4 worm cellular contexts compared by ENCODE assay signal in genomic region chrV:19058086-19058485, ce11.
TF ChIP-seq lines count a peak whose summit lies in the region.

No protein-coding gene starts in this region.

TF ChIP-seq in whole organism, L4 larva, 104 proteins besides CTCF, POLR2A, EP300 and RAD21:
- no peak for TF ChIP-seq hlh-11 (tag; optimal IDR thresholded peaks at IDR 0.05; lab: Kevin White, UChicago)
- TF ChIP-seq aha-1 (tag; lab: Kevin White, UChicago), result peak; percentile 14

TF ChIP-seq in whole organism, late embryonic, 69 proteins besides CTCF, POLR2A, EP300 and RAD21:
- TF ChIP-seq unc-42 (tag; optimal IDR thresholded peaks at IDR 0.05; lab: Kevin White, UChicago) (peak; percentile 7), nhr-11 (tag; optimal IDR thresholded peaks at IDR 0.05; lab: Kevin White, UChicago) (no peak), ceh-45 (GFP tag; IDR thresholded peaks at IDR 0.05; lab: Robert Waterston, UW) (no peak)

TF ChIP-seq in whole organism, mixed stage, embryonic, 35 proteins besides CTCF, POLR2A, EP300 and RAD21:
- TF ChIP-seq lin-32 (GFP tag; optimal IDR thresholded peaks at IDR 0.05; lab: Kevin White, UChicago), result no peak
- peak; percentile 40 for TF ChIP-seq ces-1 (GFP tag; optimal IDR thresholded peaks at IDR 0.05; lab: Kevin White, UChicago)
- TF ChIP-seq sem-2 (GFP tag; optimal IDR thresholded peaks at IDR 0.05; lab: Kevin White, UChicago), result no peak
- no peak for TF ChIP-seq ceh-83 (GFP tag; optimal IDR thresholded peaks at IDR 0.05; lab: Kevin White, UChicago)
- no peak for TF ChIP-seq mep-1 (tag; optimal IDR thresholded peaks at IDR 0.05; lab: Kevin White, UChicago)
- TF ChIP-seq ham-2 (GFP tag; optimal IDR thresholded peaks at IDR 0.05; lab: Kevin White, UChicago), result no peak
TF ChIP-seq in whole organism, mixed stage, embryonic: peak in this region for 1.

TF ChIP-seq in whole organism, young adult, 124 proteins besides CTCF, POLR2A, EP300 and RAD21:
- TF ChIP-seq mxl-1 (tag; optimal IDR thresholded peaks at IDR 0.05; lab: Kevin White, UChicago), result no peak
- no peak for TF ChIP-seq ccch-3 (GFP tag; optimal IDR thresholded peaks at IDR 0.05; lab: Kevin White, UChicago)
- TF ChIP-seq snpc-3.4 (tag; optimal IDR thresholded peaks at IDR 0.05; lab: Kevin White, UChicago), result no peak
- no peak for TF ChIP-seq snpc-1.1 (tag; optimal IDR thresholded peaks at IDR 0.05; lab: Kevin White, UChicago; ENCODE audit: insufficient read depth)
- no peak for TF ChIP-seq egrh-3 (GFP tag; IDR thresholded peaks at IDR 0.05; lab: Robert Waterston, UW)
- TF ChIP-seq rpc-1 (optimal IDR thresholded peaks at IDR 0.05; lab: Kevin White, UChicago), result peak; percentile 32
- TF ChIP-seq rpc-1 (tag; optimal IDR thresholded peaks at IDR 0.05; lab: Kevin White, UChicago), result peak; percentile 65
- TF ChIP-seq F52B5.7 (tag; optimal IDR thresholded peaks at IDR 0.05; lab: Kevin White, UChicago), result no peak
- TF ChIP-seq hlh-26 (GFP tag; conservative IDR thresholded peaks at IDR 0.05; lab: Robert Waterston, UW), result no peak
- TF ChIP-seq Y79H2A.3 (GFP tag; conservative IDR thresholded peaks at IDR 0.05; lab: Robert Waterston, UW), result no peak
- no peak for TF ChIP-seq tlf-1 (GFP tag; optimal IDR thresholded peaks at IDR 0.05; lab: Kevin White, UChicago)
- peak; percentile 68 for TF ChIP-seq tbp1 (GFP tag; optimal IDR thresholded peaks at IDR 0.05; lab: Kevin White, UChicago)
- peak; percentile 26 for TF ChIP-seq B0261.1 (tag; optimal IDR thresholded peaks at IDR 0.05; lab: Kevin White, UChicago)
- no peak for TF ChIP-seq lsl-1 (GFP tag; optimal IDR thresholded peaks at IDR 0.05; lab: Kevin White, UChicago)
- no peak for TF ChIP-seq hrde-1 (tag; optimal IDR thresholded peaks at IDR 0.05; lab: Kevin White, UChicago; ENCODE audit: borderline replicate concordance)
- TF ChIP-seq mel-28 (tag; optimal IDR thresholded peaks at IDR 0.05; lab: Kevin White, UChicago; ENCODE audit: borderline replicate concordance), result no peak
- no peak for TF ChIP-seq lsy-27 (tag; optimal IDR thresholded peaks at IDR 0.05; lab: Kevin White, UChicago; ENCODE audit: borderline replicate concordance, insufficient read depth)
- TF ChIP-seq madf-3 (GFP tag; IDR thresholded peaks at IDR 0.05; lab: Robert Waterston, UW), result no peak
- no peak for TF ChIP-seq Y95B8A.8 (GFP tag; IDR thresholded peaks at IDR 0.05; lab: Robert Waterston, UW)
- TF ChIP-seq sdz-38 (tag; optimal IDR thresholded peaks at IDR 0.05; lab: Kevin White, UChicago), result no peak
- no peak for TF ChIP-seq snpc-4 (GFP tag; optimal IDR thresholded peaks at IDR 0.05; lab: Kevin White, UChicago)
- TF ChIP-seq snpc-4 (tag; optimal IDR thresholded peaks at IDR 0.05; lab: Kevin White, UChicago), result no peak
- TF ChIP-seq K12H6.12 (tag; optimal IDR thresholded peaks at IDR 0.05; lab: Kevin White, UChicago), result no peak
- TF ChIP-seq ztf-3 (GFP tag; optimal IDR thresholded peaks at IDR 0.05; lab: Kevin White, UChicago), result no peak
- TF ChIP-seq madf-8 (GFP tag; conservative IDR thresholded peaks at IDR 0.05; lab: Robert Waterston, UW), result no peak
- no peak for TF ChIP-seq nhr-179 (tag; optimal IDR thresholded peaks at IDR 0.05; lab: Kevin White, UChicago)
- TF ChIP-seq lag-1 (GFP tag; IDR thresholded peaks at IDR 0.05; lab: Robert Waterston, UW), result no peak
- no peak for TF ChIP-seq egl-18 (GFP tag; IDR thresholded peaks at IDR 0.05; lab: Robert Waterston, UW)
- TF ChIP-seq D2030.7 (GFP tag; IDR thresholded peaks at IDR 0.05; lab: Robert Waterston, UW), result no peak
- TF ChIP-seq ztf-18 (tag; optimal IDR thresholded peaks at IDR 0.05; lab: Kevin White, UChicago), result peak; percentile 1
- no peak for TF ChIP-seq ztf-26 (tag; optimal IDR thresholded peaks at IDR 0.05; lab: Kevin White, UChicago)
- TF ChIP-seq F49E8.2 (tag; optimal IDR thresholded peaks at IDR 0.05; lab: Kevin White, UChicago; ENCODE audit: insufficient read depth), result no peak
TF ChIP-seq in whole organism, young adult: peak in this region for 4.
